Worm (Caenorhabditis elegans) whole organism, L3 larva: ENCODE results near the gene msrp-7.

Experiments used
- R02D3.7 ChIP-seq: fragments of 150-350 bp; optimal IDR thresholded peaks from 2 replicates; lab custom pipeline; 2014; ENCODE audit warnings: missing biosample characterization, missing genetic modification characterization
- ceh-16 ChIP-seq: sonication (generic microtip); optimal IDR thresholded peaks from 2 replicates; lab custom pipeline; 2017; ENCODE audit warnings: missing biosample characterization, missing genetic modification characterization
- ceh-82 ChIP-seq: fragments of 150-350 bp; optimal IDR thresholded peaks from 2 replicates; lab custom pipeline; 2014; ENCODE audit warnings: missing biosample characterization, missing genetic modification characterization
- daf-12 ChIP-seq: fragments of 150-350 bp; optimal IDR thresholded peaks from 2 replicates; lab custom pipeline; 2014; ENCODE audit warnings: missing biosample characterization, missing genetic modification reagents, missing genetic modification characterization
- elt-3 ChIP-seq, 3 experiments: fragments of 150-350 bp in 1 of 3; sonication (generic microtip) in 2 of 3; optimal IDR thresholded peaks; 2 replicates in 2 of 3; 4 replicates in 1 of 3; lab custom pipeline; 2014 to 2017; ENCODE audit warnings: missing biosample characterization in 3 of 3, missing genetic modification characterization in 3 of 3
- fos-1 ChIP-seq: fragments of 150-350 bp; optimal IDR thresholded peaks from 2 replicates; lab custom pipeline; 2014; ENCODE audit warnings: missing biosample characterization, missing genetic modification characterization
- lin-15B ChIP-seq: fragments of 150-350 bp; optimal IDR thresholded peaks from 2 replicates; lab custom pipeline; 2014; ENCODE audit warnings: missing biosample characterization, missing genetic modification characterization
- mdl-1 ChIP-seq: fragments of 150-350 bp; optimal IDR thresholded peaks from 2 replicates; lab custom pipeline; 2014; ENCODE audit warnings: missing biosample characterization, missing genetic modification characterization
- nhr-11 ChIP-seq: fragments of 150-350 bp; optimal IDR thresholded peaks from 2 replicates; lab custom pipeline; 2014; ENCODE audit warnings: missing biosample characterization, missing genetic modification characterization
- nhr-237 ChIP-seq: fragments of 150-350 bp; optimal IDR thresholded peaks from 2 replicates; lab custom pipeline; 2014; ENCODE audit warnings: missing biosample characterization, missing genetic modification characterization
- nhr-28 ChIP-seq: fragments of 150-350 bp; optimal IDR thresholded peaks from 2 replicates; lab custom pipeline; 2014; ENCODE audit warnings: missing biosample characterization, missing genetic modification characterization
- unc-62 ChIP-seq: fragments of 150-350 bp; sonication (generic microtip); optimal IDR thresholded peaks from 4 replicates; lab custom pipeline; 2014; ENCODE audit warnings: missing biosample characterization, missing genetic modification reagents, missing genetic modification characterization
- ztf-4 ChIP-seq: fragments of 150-350 bp; optimal IDR thresholded peaks from 2 replicates; lab custom pipeline; 2014; ENCODE audit warnings: missing biosample characterization, missing genetic modification characterization

ce11 chrII:10761653-10762052 is 49.1 kb upstream of the msrp-7 start:
- TF ChIP-seq ceh-16 (tag; lab: Kevin White, UChicago): no peak
- no peak for TF ChIP-seq fos-1 (tag; lab: Kevin White, UChicago)
- no peak for TF ChIP-seq unc-62 (GFP tag; lab: Kevin White, UChicago)
- no peak for TF ChIP-seq nhr-28 (tag; lab: Kevin White, UChicago)
- TF ChIP-seq ztf-4 (tag; lab: Kevin White, UChicago): no peak
- TF ChIP-seq lin-15B (tag; lab: Kevin White, UChicago): no peak
- no peak for TF ChIP-seq ceh-82 (tag; lab: Kevin White, UChicago)
- no peak for TF ChIP-seq mdl-1 (tag; lab: Kevin White, UChicago)
- no peak for TF ChIP-seq nhr-11
- no peak for TF ChIP-seq R02D3.7 (tag; lab: Kevin White, UChicago)
- TF ChIP-seq nhr-237: no peak
- TF ChIP-seq daf-12 (tag; lab: Kevin White, UChicago): no peak
- no peak for TF ChIP-seq elt-3 (tag; optimal IDR thresholded peaks at IDR 0.05; lab: Kevin White, UChicago)
